Worm (Caenorhabditis elegans) whole organism, L4 larva: ENCODE data around the gene Y39G8B.7.

ENCODE experiments used
- F10B5.3 ChIP-seq: sonication (generic microtip); optimal IDR thresholded peaks from 2 replicates; lab custom pipeline; 2016; ENCODE audit warnings: mild to moderate bottlenecking, missing genetic modification characterization, missing compliant biosample characterization
- F26F4.8 ChIP-seq: fragments of 200-800 bp; sonication (Bioruptor generic); conservative IDR thresholded peaks from 2 replicates; pipeline ENCODE4 v1.3.6; 2022; ENCODE audit warnings: missing genetic modification characterization, missing compliant biosample characterization
- aha-1 ChIP-seq: fragments of 150-350 bp; peaks from one replicate; lab custom pipeline; 2014; ENCODE audit warnings: missing biosample characterization, missing genetic modification characterization
- duxl-1 ChIP-seq: sonication (generic microtip); optimal IDR thresholded peaks from 2 replicates; lab custom pipeline; 2016; ENCODE audit warnings: mild to moderate bottlenecking, missing genetic modification characterization, moderate library complexity, missing compliant biosample characterization; ENCODE audit not compliant: poor library complexity
- fos-1 ChIP-seq: fragments of 150-350 bp; optimal IDR thresholded peaks from 2 replicates; lab custom pipeline; 2014; ENCODE audit warnings: missing biosample characterization, missing genetic modification characterization
- jun-1 ChIP-seq: fragments of 150-350 bp; optimal IDR thresholded peaks from 2 replicates; lab custom pipeline; 2014; ENCODE audit warnings: missing biosample characterization, missing genetic modification reagents, missing genetic modification characterization
- mxl-2 ChIP-seq: fragments of 200-800 bp; sonication (Bioruptor generic); conservative IDR thresholded peaks from 2 replicates; pipeline ENCODE4 v1.3.6; 2022; ENCODE audit warnings: missing genetic modification reagents, missing genetic modification characterization, missing compliant biosample characterization
- nhr-76 ChIP-seq: fragments of 150-350 bp; optimal IDR thresholded peaks from 2 replicates; lab custom pipeline; 2014; ENCODE audit warnings: missing biosample characterization, missing genetic modification characterization
- php-3 ChIP-seq: fragments of 200-800 bp; sonication (Bioruptor generic); IDR thresholded peaks from 2 replicates; pipeline ENCODE4 v1.3.6; 2022; ENCODE audit warnings: missing genetic modification reagents, missing genetic modification characterization, missing compliant biosample characterization
- skn-1 ChIP-seq: fragments of 150-350 bp; optimal IDR thresholded peaks from 2 replicates; lab custom pipeline; 2014; ENCODE audit warnings: missing biosample characterization, missing genetic modification characterization
- tag-97 ChIP-seq: fragments of 200-800 bp; sonication (Bioruptor generic); IDR thresholded peaks from 2 replicates; pipeline ENCODE4 v1.3.6; 2022; ENCODE audit warnings: missing genetic modification characterization, missing compliant biosample characterization
- unc-39 ChIP-seq: sonication (generic microtip); optimal IDR thresholded peaks from 2 replicates; lab custom pipeline; 2017; ENCODE audit warnings: missing biosample characterization, missing genetic modification characterization

ce11 chrII:14038331-14038730, 43.5 kb upstream of the Y39G8B.7 start:
- no peak for TF ChIP-seq fos-1
- TF ChIP-seq nhr-76 (tag; lab: Kevin White, UChicago): no peak
- no peak for TF ChIP-seq skn-1 (tag; lab: Kevin White, UChicago)
- no peak for TF ChIP-seq mxl-2 (GFP tag; lab: Robert Waterston, UW)
- no peak for TF ChIP-seq F26F4.8
- TF ChIP-seq unc-39 (tag; lab: Kevin White, UChicago): no peak
- TF ChIP-seq F10B5.3 (tag; lab: Kevin White, UChicago): no peak
- no peak for TF ChIP-seq jun-1 (tag; lab: Kevin White, UChicago)
- peak; percentile 82 for TF ChIP-seq aha-1 (tag; lab: Kevin White, UChicago)
- no peak for TF ChIP-seq tag-97 (GFP tag; lab: Robert Waterston, UW)
- TF ChIP-seq duxl-1 (tag; lab: Kevin White, UChicago): no peak
- TF ChIP-seq php-3: no peak
